Worm (Caenorhabditis elegans) whole organism, L3 larva: Measurements from ENCODE around the gene gadr-2.

Experiments
- R02D3.7 ChIP-seq: fragments of 150-350 bp; optimal IDR thresholded peaks from 2 replicates; lab custom pipeline; 2014; ENCODE audit warnings: missing biosample characterization, missing genetic modification characterization
- aly-2 ChIP-seq: fragments of 150-350 bp; optimal IDR thresholded peaks from 2 replicates; lab custom pipeline; 2014; ENCODE audit warnings: missing biosample characterization, missing genetic modification characterization
- ama-1 ChIP-seq: fragments of 150-350 bp; optimal IDR thresholded peaks from 2 replicates; lab custom pipeline; 2018
- ceh-16 ChIP-seq: sonication (generic microtip); optimal IDR thresholded peaks from 2 replicates; lab custom pipeline; 2017; ENCODE audit warnings: missing biosample characterization, missing genetic modification characterization
- ceh-28 ChIP-seq: fragments of 150-350 bp; optimal IDR thresholded peaks from 2 replicates; lab custom pipeline; 2014; ENCODE audit warnings: missing biosample characterization, missing genetic modification reagents, missing genetic modification characterization
- ceh-82 ChIP-seq: fragments of 150-350 bp; optimal IDR thresholded peaks from 2 replicates; lab custom pipeline; 2014; ENCODE audit warnings: missing biosample characterization, missing genetic modification characterization
- egl-27 ChIP-seq: sonication (generic microtip); optimal IDR thresholded peaks from 4 replicates; lab custom pipeline; 2017; ENCODE audit warnings: missing biosample characterization, missing genetic modification reagents, missing genetic modification characterization
- egl-5 ChIP-seq: fragments of 150-350 bp; optimal IDR thresholded peaks from 2 replicates; lab custom pipeline; 2017; ENCODE audit warnings: missing biosample characterization, missing genetic modification reagents, missing genetic modification characterization, inconsistent platforms
- elt-1 ChIP-seq: fragments of 150-350 bp; optimal IDR thresholded peaks from 2 replicates; lab custom pipeline; 2014; ENCODE audit warnings: missing biosample characterization, missing genetic modification characterization
- elt-2 ChIP-seq: sonication (generic microtip); optimal IDR thresholded peaks from 2 replicates; lab custom pipeline; 2016; ENCODE audit warnings: missing genetic modification reagents, mild to moderate bottlenecking, missing genetic modification characterization, missing compliant biosample characterization
- elt-3 ChIP-seq, 3 experiments: fragments of 150-350 bp in 1 of 3; sonication (generic microtip) in 2 of 3; optimal IDR thresholded peaks; 2 replicates in 2 of 3; 4 replicates in 1 of 3; lab custom pipeline; 2014 to 2017; ENCODE audit warnings: missing biosample characterization in 3 of 3, missing genetic modification characterization in 3 of 3
- eor-1 ChIP-seq, 2 experiments: fragments of 150-350 bp; optimal IDR thresholded peaks; 2 replicates each; lab custom pipeline; 2014 to 2018; ENCODE audit warnings: missing biosample characterization in 2 of 2, missing genetic modification characterization in 2 of 2
- fkh-10 ChIP-seq: sonication (generic microtip); optimal IDR thresholded peaks from 2 replicates; lab custom pipeline; 2017; ENCODE audit warnings: missing biosample characterization, missing genetic modification reagents, missing genetic modification characterization
- fkh-2 ChIP-seq: fragments of 150-350 bp; optimal IDR thresholded peaks from 2 replicates; lab custom pipeline; 2014; ENCODE audit warnings: missing biosample characterization, missing genetic modification reagents, missing genetic modification characterization
- hmg-11 ChIP-seq: sonication (generic microtip); optimal IDR thresholded peaks from 2 replicates; lab custom pipeline; 2016; ENCODE audit warnings: missing genetic modification characterization, missing compliant biosample characterization
- jun-1 ChIP-seq: fragments of 150-350 bp; optimal IDR thresholded peaks from 2 replicates; lab custom pipeline; 2014; ENCODE audit warnings: missing biosample characterization, missing genetic modification reagents, missing genetic modification characterization
- lin-15B ChIP-seq: fragments of 150-350 bp; optimal IDR thresholded peaks from 2 replicates; lab custom pipeline; 2014; ENCODE audit warnings: missing biosample characterization, missing genetic modification characterization
- lsy-12 ChIP-seq: sonication (generic microtip); optimal IDR thresholded peaks from 2 replicates; lab custom pipeline; 2016; ENCODE audit warnings: mild to moderate bottlenecking, missing genetic modification characterization, missing compliant biosample characterization
- mdl-1 ChIP-seq: fragments of 150-350 bp; optimal IDR thresholded peaks from 2 replicates; lab custom pipeline; 2014; ENCODE audit warnings: missing biosample characterization, missing genetic modification characterization
- mml-1 ChIP-seq: fragments of 150-350 bp; sonication (generic microtip); optimal IDR thresholded peaks from 3 replicates; lab custom pipeline; 2014; ENCODE audit warnings: missing biosample characterization, missing genetic modification characterization
- nfya-1 ChIP-seq: sonication (generic microtip); optimal IDR thresholded peaks from 2 replicates; lab custom pipeline; 2017; ENCODE audit warnings: missing genetic modification characterization, mild to moderate bottlenecking, missing compliant biosample characterization, antibody characterized with exemption, moderate library complexity; ENCODE audit not compliant: insufficient read depth
- nhr-11 ChIP-seq: fragments of 150-350 bp; optimal IDR thresholded peaks from 2 replicates; lab custom pipeline; 2014; ENCODE audit warnings: missing biosample characterization, missing genetic modification characterization
- nhr-12 ChIP-seq: fragments of 150-350 bp; optimal IDR thresholded peaks from 2 replicates; lab custom pipeline; 2014; ENCODE audit warnings: missing biosample characterization, missing genetic modification characterization
- nhr-23 ChIP-seq: fragments of 150-350 bp; optimal IDR thresholded peaks from 2 replicates; lab custom pipeline; 2014; ENCODE audit warnings: missing biosample characterization, missing genetic modification reagents, missing genetic modification characterization
- nhr-237 ChIP-seq: fragments of 150-350 bp; optimal IDR thresholded peaks from 2 replicates; lab custom pipeline; 2014; ENCODE audit warnings: missing biosample characterization, missing genetic modification characterization
- nhr-25 ChIP-seq: sonication (generic microtip); optimal IDR thresholded peaks from 2 replicates; lab custom pipeline; 2017; ENCODE audit warnings: missing biosample characterization, missing genetic modification characterization
- nhr-28 ChIP-seq: fragments of 150-350 bp; optimal IDR thresholded peaks from 2 replicates; lab custom pipeline; 2014; ENCODE audit warnings: missing biosample characterization, missing genetic modification characterization
- nhr-43 ChIP-seq: sonication (generic microtip); optimal IDR thresholded peaks from 2 replicates; lab custom pipeline; 2016; ENCODE audit warnings: mild to moderate bottlenecking, missing genetic modification characterization, missing compliant biosample characterization; ENCODE audit not compliant: poor library complexity, severe bottlenecking
- nhr-67 ChIP-seq: fragments of 150-350 bp; optimal IDR thresholded peaks from 2 replicates; lab custom pipeline; 2014; ENCODE audit warnings: missing biosample characterization, missing genetic modification characterization
- nhr-76 ChIP-seq: fragments of 150-350 bp; sonication (generic microtip); optimal IDR thresholded peaks from 5 replicates; lab custom pipeline; 2014; ENCODE audit warnings: missing biosample characterization, missing genetic modification characterization
- nhr-77 ChIP-seq: fragments of 150-350 bp; optimal IDR thresholded peaks from 2 replicates; lab custom pipeline; 2014; ENCODE audit warnings: missing biosample characterization, missing genetic modification characterization
- pqm-1 ChIP-seq: fragments of 150-350 bp; optimal IDR thresholded peaks from 2 replicates; lab custom pipeline; 2017; ENCODE audit warnings: missing biosample characterization, missing genetic modification characterization, inconsistent platforms
- sea-2 ChIP-seq: fragments of 150-350 bp; sonication (generic microtip); optimal IDR thresholded peaks from 4 replicates; lab custom pipeline; 2014; ENCODE audit warnings: missing biosample characterization, missing genetic modification reagents, missing genetic modification characterization
- skn-1 ChIP-seq: fragments of 150-350 bp; optimal IDR thresholded peaks from 2 replicates; lab custom pipeline; 2014; ENCODE audit warnings: missing biosample characterization, missing genetic modification characterization
- snpc-4 ChIP-seq: fragments of 150-350 bp; optimal IDR thresholded peaks from 2 replicates; lab custom pipeline; 2014; ENCODE audit warnings: missing biosample characterization, missing genetic modification characterization
- tbx-2 ChIP-seq: sonication (generic microtip); optimal IDR thresholded peaks from 2 replicates; lab custom pipeline; 2016; ENCODE audit warnings: mild to moderate bottlenecking, missing genetic modification characterization, missing compliant biosample characterization
- unc-39 ChIP-seq: sonication (generic microtip); optimal IDR thresholded peaks from 4 replicates; lab custom pipeline; 2017; ENCODE audit warnings: missing biosample characterization, missing genetic modification characterization
- zag-1 ChIP-seq: fragments of 150-350 bp; optimal IDR thresholded peaks from 2 replicates; lab custom pipeline; 2014; ENCODE audit warnings: missing biosample characterization, missing genetic modification characterization
- ztf-11 ChIP-seq: fragments of 150-350 bp; optimal IDR thresholded peaks from 2 replicates; lab custom pipeline; 2014; ENCODE audit warnings: missing biosample characterization, missing genetic modification characterization
- ztf-4 ChIP-seq: fragments of 150-350 bp; optimal IDR thresholded peaks from 2 replicates; lab custom pipeline; 2014; ENCODE audit warnings: missing biosample characterization, missing genetic modification characterization

gadr-2 gene

ce11 chrIV:9464345-9464783 lies 20.6 kb downstream of the gadr-2 start:
- no peak for TF ChIP-seq ceh-82 (tag; lab: Kevin White, UChicago)
- peak; percentile 81 for TF ChIP-seq snpc-4 (tag; lab: Kevin White, UChicago)

- TF ChIP-seq nhr-11 (tag; lab: Kevin White, UChicago) (no peak), egl-27 (tag; lab: Kevin White, UChicago) (no peak), elt-3 (tag; optimal IDR thresholded peaks at IDR 0.05; lab: Kevin White, UChicago) (no peak), ama-1 (lab: Kevin White, UChicago) (no peak), fkh-2 (tag; lab: Kevin White, UChicago) (no peak), nhr-76 (no peak), lsy-12 (tag; lab: Kevin White, UChicago) (no peak), egl-5 (peak; percentile 22), nhr-67 (no peak), elt-1 (tag; lab: Kevin White, UChicago) (no peak), elt-2 (tag; lab: Kevin White, UChicago) (peak; percentile 43), nhr-23 (tag; lab: Kevin White, UChicago) (peak; percentile 57), unc-39 (tag; lab: Kevin White, UChicago) (no peak), ceh-16 (tag; lab: Kevin White, UChicago) (no peak), nhr-25 (tag; lab: Kevin White, UChicago) (no peak), lin-15B (tag; lab: Kevin White, UChicago) (peak; percentile 74), ceh-28 (tag; lab: Kevin White, UChicago) (peak; percentile 50), mml-1 (tag; lab: Kevin White, UChicago) (no peak), hmg-11 (peak; percentile 77), jun-1 (no peak), eor-1 (tag; optimal IDR thresholded peaks at IDR 0.05; lab: Kevin White, UChicago) (no peak), snpc-4 (tag; lab: Kevin White, UChicago) (peak; percentile 85), fkh-10 (GFP tag; lab: Kevin White, UChicago) (no peak), nhr-43 (tag; lab: Kevin White, UChicago) (no peak), nfya-1 (tag; lab: Kevin White, UChicago) (peak; percentile 78), skn-1 (tag; lab: Kevin White, UChicago) (no peak), ztf-4 (tag; lab: Kevin White, UChicago) (no peak)
These were observed 25.6 kb downstream of the gadr-2 start, which contains the start of gene copb-2 for ce11 chrIV:9459224-9459781. TSS of gene copb-2 (plus strand) at chrIV:9459731.

ce11 chrIV:9457400-9457799 lies 27.5 kb downstream of the gadr-2 start, which contains the start of gene cutl-17:
TSS of gene cutl-17 (minus strand) at chrIV:9457500.
- TF ChIP-seq nhr-12 (tag; lab: Kevin White, UChicago) (no peak), sea-2 (GFP tag; lab: Kevin White, UChicago) (no peak), nhr-237 (no peak), zag-1 (tag; lab: Kevin White, UChicago) (no peak), lsy-12 (tag; lab: Kevin White, UChicago) (no peak), aly-2 (tag; lab: Kevin White, UChicago) (no peak), unc-39 (tag; lab: Kevin White, UChicago) (no peak), nhr-28 (tag; lab: Kevin White, UChicago) (no peak), nhr-77 (tag; lab: Kevin White, UChicago) (no peak), pqm-1 (tag; lab: Kevin White, UChicago) (no peak), mdl-1 (tag; lab: Kevin White, UChicago) (no peak), nhr-11 (tag; lab: Kevin White, UChicago) (no peak), lin-15B (tag; lab: Kevin White, UChicago) (no peak), R02D3.7 (no peak), ama-1 (lab: Kevin White, UChicago) (no peak), fkh-10 (GFP tag; lab: Kevin White, UChicago) (no peak), nfya-1 (tag; lab: Kevin White, UChicago) (no peak), ztf-11 (no peak), tbx-2 (tag; lab: Kevin White, UChicago) (no peak)
